Fruit fly (Drosophila melanogaster) whole organism, embryonic: ENCODE data around the gene Rbcn-3B.
A peak's percentile ranks its signal among the peaks of the same experiment; 100 is the strongest.

Source experiments
- Ada2b ChIP-seq: fragments of 200-800 bp; sonication (Bioruptor generic); IDR thresholded peaks from 2 replicates; pipeline ENCODE4 v1.3.6; 2022; ENCODE audit warnings: missing biosample characterization, missing genetic modification characterization
- CG10274 ChIP-seq: fragments of 200-800 bp; sonication (Bioruptor generic); optimal IDR thresholded peaks from 3 replicates; lab custom pipeline; 2017; ENCODE audit warnings: missing biosample characterization, mild to moderate bottlenecking, missing genetic modification characterization
- CG10543 ChIP-seq: fragments of 200-800 bp; sonication (Bioruptor generic); optimal IDR thresholded peaks from 3 replicates; lab custom pipeline; 2017; ENCODE audit warnings: missing biosample characterization, mild to moderate bottlenecking, missing genetic modification characterization, moderate library complexity
- CG11696 ChIP-seq: fragments of 200-800 bp; sonication (Bioruptor generic); IDR thresholded peaks from 2 replicates; pipeline ENCODE4 v1.3.6; 2022; ENCODE audit warnings: missing biosample characterization, missing genetic modification characterization
- CG12071 ChIP-seq: fragments of 200-800 bp; sonication (Bioruptor generic); optimal IDR thresholded peaks from 3 replicates; lab custom pipeline; 2018; ENCODE audit warnings: missing biosample characterization, mild to moderate bottlenecking, missing genetic modification characterization
- CG13123 ChIP-seq: fragments of 200-800 bp; sonication (Bioruptor generic); optimal IDR thresholded peaks from 2 replicates; lab custom pipeline; 2016; ENCODE audit warnings: missing biosample characterization, missing genetic modification characterization
- CG14965 ChIP-seq: fragments of 200-800 bp; sonication (Bioruptor generic); optimal IDR thresholded peaks from 2 replicates; lab custom pipeline; 2016; ENCODE audit warnings: missing biosample characterization, missing genetic modification characterization, borderline replicate concordance
- CG15514 ChIP-seq: fragments of 200-800 bp; sonication (Bioruptor generic); optimal IDR thresholded peaks from 3 replicates; lab custom pipeline; 2017; ENCODE audit warnings: missing biosample characterization, missing genetic modification characterization, mild to moderate bottlenecking, moderate library complexity, missing genetic modification reagents
- CG16813 ChIP-seq: fragments of 200-800 bp; sonication (Bioruptor generic); IDR thresholded peaks from 3 replicates; pipeline ENCODE4 v1.3.6; 2022; ENCODE audit warnings: missing biosample characterization, missing genetic modification characterization; ENCODE audit not compliant: partially characterized antibody
- CG17912 ChIP-seq: fragments of 200-800 bp; sonication (Bioruptor generic); optimal IDR thresholded peaks from 2 replicates; lab custom pipeline; 2018; ENCODE audit warnings: missing biosample characterization, mild to moderate bottlenecking, missing genetic modification characterization
- CG1832 ChIP-seq: fragments of 200-800 bp; sonication (Bioruptor generic); optimal IDR thresholded peaks from 2 replicates; lab custom pipeline; 2017; ENCODE audit warnings: missing biosample characterization, mild to moderate bottlenecking, missing genetic modification characterization, inconsistent platforms
- CG2712 ChIP-seq: fragments of 200-800 bp; optimal IDR thresholded peaks from 3 replicates; lab custom pipeline; 2019; ENCODE audit warnings: missing biosample characterization, mild to moderate bottlenecking, missing genetic modification characterization, moderate library complexity
- CG33557 ChIP-seq: fragments of 200-800 bp; sonication (Bioruptor generic); optimal IDR thresholded peaks from 2 replicates; lab custom pipeline; 2019; ENCODE audit warnings: missing biosample characterization, mild to moderate bottlenecking, missing genetic modification characterization, moderate library complexity
- CG34422 ChIP-seq: fragments of 200-800 bp; sonication (Bioruptor generic); IDR thresholded peaks from 3 replicates; pipeline ENCODE4 v1.3.6; 2022; ENCODE audit warnings: missing biosample characterization, missing genetic modification characterization
- CG4282 ChIP-seq: fragments of 200-800 bp; sonication (Bioruptor generic); optimal IDR thresholded peaks from 2 replicates; lab custom pipeline; 2016; ENCODE audit warnings: missing biosample characterization, missing genetic modification characterization
- CG4854 ChIP-seq: fragments of 200-800 bp; sonication (Bioruptor generic); optimal IDR thresholded peaks from 2 replicates; lab custom pipeline; 2016; ENCODE audit warnings: missing biosample characterization, missing genetic modification characterization, inconsistent platforms
- CG5245 ChIP-seq: fragments of 200-800 bp; sonication (Bioruptor generic); optimal IDR thresholded peaks from 3 replicates; lab custom pipeline; 2016; ENCODE audit warnings: missing biosample characterization, missing genetic modification characterization
- CG6765 ChIP-seq: fragments of 200-800 bp; sonication (Bioruptor generic); optimal IDR thresholded peaks from 3 replicates; lab custom pipeline; 2017; ENCODE audit warnings: missing biosample characterization, mild to moderate bottlenecking, missing genetic modification characterization
- CG6791 ChIP-seq: fragments of 200-800 bp; sonication (Bioruptor generic); IDR thresholded peaks from 3 replicates; pipeline ENCODE4 v1.3.6; 2022; ENCODE audit warnings: missing biosample characterization, missing genetic modification characterization; ENCODE audit not compliant: partially characterized antibody
- CG7745 ChIP-seq: fragments of 200-800 bp; sonication (Bioruptor generic); optimal IDR thresholded peaks from 2 replicates; lab custom pipeline; 2018; ENCODE audit warnings: missing biosample characterization, mild to moderate bottlenecking, missing genetic modification characterization, moderate library complexity
- CG7928 ChIP-seq: fragments of 200-800 bp; sonication (Bioruptor generic); optimal IDR thresholded peaks from 2 replicates; lab custom pipeline; 2017; ENCODE audit warnings: missing biosample characterization, mild to moderate bottlenecking, missing genetic modification characterization
- Camta ChIP-seq: fragments of 200-800 bp; sonication (Bioruptor generic); optimal IDR thresholded peaks from 2 replicates; lab custom pipeline; 2016; ENCODE audit warnings: missing biosample characterization, missing genetic modification characterization
- Dfd ChIP-seq, 2 experiments: fragments of >200 bp; optimal IDR thresholded peaks; 2 replicates each; lab custom pipeline; 2017; ENCODE audit warnings: missing biosample characterization in 2 of 2, missing genetic modification characterization in 2 of 2
- Dll ChIP-seq: fragments of 200-800 bp; sonication (Bioruptor generic); IDR thresholded peaks from 4 replicates; pipeline ENCODE4 v1.3.6; 2022; ENCODE audit warnings: missing biosample characterization, missing genetic modification characterization; ENCODE audit not compliant: partially characterized antibody
- E2f1 ChIP-seq: fragments of 200-800 bp; sonication (Bioruptor generic); IDR thresholded peaks from 2 replicates; pipeline ENCODE4 v1.3.6; 2022; ENCODE audit warnings: missing biosample characterization, missing genetic modification characterization
- E2f2 ChIP-seq: fragments of 200-800 bp; sonication (Bioruptor generic); IDR thresholded peaks from 2 replicates; pipeline ENCODE4 v1.3.6; 2022; ENCODE audit warnings: missing biosample characterization, missing genetic modification characterization
- Gsc ChIP-seq: fragments of 200-800 bp; sonication (Bioruptor generic); IDR thresholded peaks from 2 replicates; pipeline ENCODE4 v1.3.6; 2022; ENCODE audit warnings: missing biosample characterization, missing genetic modification characterization
- Hr78 ChIP-seq, 2 experiments: fragments of 200-800 bp in 1 of 2; fragments of >200 bp in 1 of 2; sonication (Bioruptor generic) in 1 of 2; optimal IDR thresholded peaks; 2 replicates each; lab custom pipeline; 2017 to 2019; ENCODE audit warnings: missing biosample characterization in 2 of 2, missing genetic modification characterization in 2 of 2, mild to moderate bottlenecking in 1 of 2, moderate library complexity in 1 of 2
- Myb ChIP-seq: fragments of 200-800 bp; sonication (Bioruptor generic); optimal IDR thresholded peaks from 2 replicates; lab custom pipeline; 2016; ENCODE audit warnings: missing biosample characterization, missing genetic modification characterization
- NFAT ChIP-seq: fragments of 200-800 bp; sonication (Bioruptor generic); IDR thresholded peaks from 2 replicates; pipeline ENCODE4 v1.3.6; 2022; ENCODE audit warnings: missing biosample characterization, missing genetic modification characterization
- PHDP ChIP-seq: fragments of 200-800 bp; sonication (Bioruptor generic); optimal IDR thresholded peaks from 3 replicates; lab custom pipeline; 2018; ENCODE audit warnings: missing biosample characterization, mild to moderate bottlenecking, missing genetic modification characterization, moderate library complexity
- Sry-δ ChIP-seq: fragments of 200-800 bp; sonication (Bioruptor generic); optimal IDR thresholded peaks from 2 replicates; lab custom pipeline; 2016; ENCODE audit warnings: missing biosample characterization, missing genetic modification characterization
- YL-1 ChIP-seq: fragments of 200-800 bp; sonication (Bioruptor generic); optimal IDR thresholded peaks from 3 replicates; lab custom pipeline; 2017; ENCODE audit warnings: missing biosample characterization, mild to moderate bottlenecking, missing genetic modification characterization
- al ChIP-seq: fragments of 200-800 bp; sonication (Bioruptor generic); IDR thresholded peaks from 2 replicates; pipeline ENCODE4 v1.3.6; 2022; ENCODE audit warnings: missing biosample characterization, missing genetic modification characterization
- bsh ChIP-seq, 2 experiments: fragments of 200-800 bp; sonication (Bioruptor generic); optimal IDR thresholded peaks; 2 replicates each; lab custom pipeline; 2017 to 2018; ENCODE audit warnings: mild to moderate bottlenecking in 2 of 2, missing biosample characterization in 2 of 2, missing genetic modification characterization in 2 of 2, moderate library complexity in 1 of 2
- croc ChIP-seq: fragments of 200-800 bp; sonication (Bioruptor generic); conservative IDR thresholded peaks from 3 replicates; pipeline ENCODE4 v1.3.6; 2022; ENCODE audit warnings: missing biosample characterization, missing genetic modification characterization
- da ChIP-seq: fragments of 200-800 bp; sonication (Bioruptor generic); optimal IDR thresholded peaks from 2 replicates; lab custom pipeline; 2016; ENCODE audit warnings: missing biosample characterization, missing genetic modification characterization
- ewg ChIP-seq: fragments of 200-800 bp; sonication (Bioruptor generic); optimal IDR thresholded peaks from 3 replicates; lab custom pipeline; 2017; ENCODE audit warnings: mild to moderate bottlenecking, missing biosample characterization, missing genetic modification reagents, missing genetic modification characterization
- fd102C ChIP-seq: fragments of 200-800 bp; sonication (Bioruptor generic); optimal IDR thresholded peaks from 2 replicates; lab custom pipeline; 2018; ENCODE audit warnings: missing biosample characterization, mild to moderate bottlenecking, missing genetic modification characterization, moderate library complexity
- grau ChIP-seq: fragments of 200-800 bp; optimal IDR thresholded peaks from 3 replicates; lab custom pipeline; 2019; ENCODE audit warnings: missing biosample characterization, mild to moderate bottlenecking, missing genetic modification characterization, moderate library complexity
- h ChIP-seq: fragments of >200 bp; optimal IDR thresholded peaks from 2 replicates; lab custom pipeline; 2017
- her ChIP-seq: fragments of 200-800 bp; sonication (Bioruptor generic); optimal IDR thresholded peaks from 2 replicates; lab custom pipeline; 2016; ENCODE audit warnings: missing biosample characterization, missing genetic modification characterization
- jumu ChIP-seq: fragments of 200-800 bp; sonication (Bioruptor generic); optimal IDR thresholded peaks from 3 replicates; lab custom pipeline; 2016; ENCODE audit warnings: missing biosample characterization, missing genetic modification characterization
- lilli ChIP-seq: fragments of 200-800 bp; sonication (Bioruptor generic); optimal IDR thresholded peaks from 3 replicates; lab custom pipeline; 2016; ENCODE audit warnings: missing biosample characterization, missing genetic modification characterization
- nom ChIP-seq: fragments of 200-800 bp; sonication (Bioruptor generic); optimal IDR thresholded peaks from 2 replicates; lab custom pipeline; 2017; ENCODE audit warnings: missing biosample characterization, missing genetic modification characterization, mild to moderate bottlenecking, moderate library complexity, missing genetic modification reagents
- prd ChIP-seq, 3 experiments: fragments of >200 bp in 2 of 3; fragments of 200-800 bp in 1 of 3; sonication (Bioruptor generic) in 1 of 3; optimal IDR thresholded peaks in 2 of 3; IDR thresholded peaks in 1 of 3; 2 replicates in 2 of 3; 3 replicates in 1 of 3; pipeline versions ENCODE4 v1.3.6 to Lab custom; 2017 to 2022; ENCODE audit warnings: missing biosample characterization in 1 of 3, missing genetic modification characterization in 1 of 3
- pzg ChIP-seq: fragments of 200-800 bp; sonication (Bioruptor generic); optimal IDR thresholded peaks from 3 replicates; lab custom pipeline; 2018; ENCODE audit warnings: missing biosample characterization, mild to moderate bottlenecking, missing genetic modification characterization, moderate library complexity
- slp2 ChIP-seq: fragments of 200-800 bp; sonication (Bioruptor generic); optimal IDR thresholded peaks from 2 replicates; lab custom pipeline; 2016; ENCODE audit warnings: missing biosample characterization, missing genetic modification characterization
- stwl ChIP-seq: fragments of 200-800 bp; sonication (Bioruptor generic); optimal IDR thresholded peaks from 3 replicates; lab custom pipeline; 2018; ENCODE audit warnings: missing biosample characterization, mild to moderate bottlenecking, missing genetic modification characterization, moderate library complexity
- zf30C ChIP-seq: fragments of 200-800 bp; sonication (Bioruptor generic); optimal IDR thresholded peaks from 3 replicates; lab custom pipeline; 2018; ENCODE audit warnings: missing biosample characterization, mild to moderate bottlenecking, missing genetic modification characterization

Rbcn-3B gene

DNA sequence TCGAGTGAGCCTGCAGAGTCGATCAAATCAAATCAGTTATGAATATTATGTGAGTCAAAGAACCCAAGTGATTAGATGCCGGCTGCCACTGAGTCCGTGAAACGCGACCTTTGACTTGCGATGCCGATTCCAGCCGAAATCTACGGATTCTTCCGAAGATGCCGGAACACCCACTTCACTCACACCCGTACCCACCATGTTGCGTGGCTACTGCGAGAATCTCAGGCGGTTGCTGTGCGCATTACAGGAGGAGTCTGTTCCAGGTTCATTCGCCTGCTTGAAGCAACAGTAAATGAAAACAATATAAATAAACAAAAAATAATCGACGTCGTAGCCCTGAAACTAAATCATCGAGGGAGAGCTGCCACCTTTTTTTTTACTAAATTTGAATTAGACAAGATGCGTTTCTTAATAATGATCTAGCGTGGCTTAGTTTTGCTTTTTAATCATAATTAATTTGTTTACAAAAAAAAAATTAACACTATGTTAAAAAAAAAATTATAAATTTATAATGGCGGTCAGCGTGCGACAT, 7.0 kb upstream of the Rbcn-3B start, which contains the start of gene Ldaf1 (continued):
- TF ChIP-seq Hr78 (GFP tag; optimal IDR thresholded peaks at IDR 0.05; lab: Kevin White, UChicago) (peak in 1 of 2 experiments; percentile 55), CG15514 (GFP tag; lab: Kevin White, UChicago) (peak; percentile 69), CG13123 (GFP tag; lab: Kevin White, UChicago) (no peak), Dfd (GFP tag; optimal IDR thresholded peaks at IDR 0.05; lab: Kevin White, UChicago) (no peak), grau (tag; lab: Kevin White, UChicago) (peak; percentile 20), h (lab: Kevin White, UChicago) (no peak), CG4854 (GFP tag; lab: Kevin White, UChicago) (no peak), CG7928 (peak; percentile 87), jumu (no peak), CG12071 (GFP tag; lab: Kevin White, UChicago) (no peak), Camta (GFP tag; lab: Kevin White, UChicago) (no peak), nom (GFP tag; lab: Kevin White, UChicago) (no peak), Ada2b (GFP tag; lab: Robert Waterston, UW) (no peak), pzg (GFP tag; lab: Kevin White, UChicago) (peak; percentile 33), YL-1 (GFP tag; lab: Kevin White, UChicago) (peak; percentile 4), E2f2 (peak; percentile 71), CG6765 (GFP tag; lab: Kevin White, UChicago) (no peak), da (GFP tag; lab: Kevin White, UChicago) (no peak), Sry-δ (peak; percentile 5), CG10274 (GFP tag; lab: Kevin White, UChicago) (no peak), CG16813 (no peak), CG10543 (GFP tag; lab: Kevin White, UChicago) (peak; percentile 22), E2f1 (GFP tag; lab: Robert Waterston, UW) (no peak), PHDP (tag; lab: Kevin White, UChicago) (no peak), Dll (GFP tag; lab: Robert Waterston, UW) (0 out of 4 replicates have a peak, but pooled peaks have one; percentile 25), CG2712 (tag; lab: Kevin White, UChicago) (no peak), stwl (tag; lab: Kevin White, UChicago) (peak; percentile 40), zf30C (GFP tag; lab: Kevin White, UChicago) (no peak), NFAT (GFP tag; lab: Robert Waterston, UW) (no peak), CG14965 (GFP tag; lab: Kevin White, UChicago) (no peak), lilli (GFP tag; lab: Kevin White, UChicago) (peak; percentile 5), slp2 (GFP tag; lab: Kevin White, UChicago) (no peak), CG17912 (GFP tag; lab: Kevin White, UChicago) (no peak), bsh (GFP tag; optimal IDR thresholded peaks at IDR 0.05; lab: Kevin White, UChicago) (no peak), prd (optimal IDR thresholded peaks at IDR 0.05; lab: Kevin White, UChicago) (no peak), prd (GFP tag; IDR thresholded peaks at IDR 0.05; lab: Robert Waterston, UW) (no peak), Myb (peak; percentile 55), CG4282 (GFP tag; lab: Kevin White, UChicago) (no peak), CG5245 (GFP tag; lab: Kevin White, UChicago) (no peak), CG34422 (GFP tag; lab: Robert Waterston, UW) (no peak), Gsc (no peak), CG7745 (no peak), CG6791 (GFP tag; lab: Robert Waterston, UW) (no peak), ewg (no peak), her (GFP tag; lab: Kevin White, UChicago) (no peak), CG1832 (no peak), croc (GFP tag; lab: Robert Waterston, UW) (no peak), CG33557 (GFP tag; lab: Kevin White, UChicago) (no peak), al (GFP tag; lab: Robert Waterston, UW) (no peak), CG11696 (no peak), fd102C (GFP tag; lab: Kevin White, UChicago) (no peak)
